Worm (Caenorhabditis elegans): ENCODE measurements around the gene K09F6.6.

- TF ChIP-seq fos-1 (tag; optimal IDR thresholded peaks at IDR 0.05) = no peak
- no peak for TF ChIP-seq elt-1 (tag; optimal IDR thresholded peaks at IDR 0.05)
- TF ChIP-seq pha-4 (tag; optimal IDR thresholded peaks at IDR 0.05) = no peak
- TF ChIP-seq elt-3 (tag; optimal IDR thresholded peaks at IDR 0.05) = no peak
- TF ChIP-seq unc-62 (GFP tag; optimal IDR thresholded peaks at IDR 0.05) = no peak
- TF ChIP-seq nhr-77 (tag; optimal IDR thresholded peaks at IDR 0.05) = no peak
- TF ChIP-seq unc-39 (tag; optimal IDR thresholded peaks at IDR 0.05) = no peak
- TF ChIP-seq pqm-1 (tag; optimal IDR thresholded peaks at IDR 0.05) = no peak
- no peak for TF ChIP-seq skn-1 (tag; optimal IDR thresholded peaks at IDR 0.05)
- no peak for TF ChIP-seq hmg-11 (tag; optimal IDR thresholded peaks at IDR 0.05)
- TF ChIP-seq ceh-28 (tag; optimal IDR thresholded peaks at IDR 0.05) = no peak
- no peak for TF ChIP-seq mml-1 (tag; optimal IDR thresholded peaks at IDR 0.05)
These were observed 33.6 kb upstream of the K09F6.6 start, which contains the start of the genes trim-21 and B0281.1 for ce11 chrII:2312747-2313146.
